Worm (Caenorhabditis elegans) whole organism, L1 larva: ENCODE data around the gene mrp-8.

Experiments
- blmp-1 ChIP-seq: fragments of 150-350 bp; optimal IDR thresholded peaks from 2 replicates; lab custom pipeline; 2014; ENCODE audit warnings: missing biosample characterization, missing genetic modification characterization
- nhr-47 ChIP-seq: sonication (generic microtip); optimal IDR thresholded peaks from 2 replicates; lab custom pipeline; 2016; ENCODE audit warnings: mild to moderate bottlenecking, missing genetic modification characterization, moderate library complexity, missing compliant biosample characterization
- unc-62 ChIP-seq: fragments of 150-350 bp; optimal IDR thresholded peaks from 2 replicates; lab custom pipeline; 2014; ENCODE audit warnings: missing biosample characterization, missing genetic modification reagents, missing genetic modification characterization

- no peak for TF ChIP-seq blmp-1 (tag; lab: Kevin White, UChicago)
- TF ChIP-seq nhr-47 (tag; lab: Kevin White, UChicago): no peak
- TF ChIP-seq unc-62 (GFP tag; lab: Kevin White, UChicago): no peak
Observed at ce11 chrIII:12333445-12333844, 30.5 kb upstream of the mrp-8 start, which contains the start of gene zip-1.
